Fruit fly (Drosophila melanogaster) whole organism, embryonic: ENCODE measurements around the gene CG1103.

Experiments used
- CG10147 ChIP-seq: fragments of 200-800 bp; sonication (Bioruptor generic); optimal IDR thresholded peaks from 2 replicates; lab custom pipeline; 2019; ENCODE audit warnings: missing biosample characterization, mild to moderate bottlenecking, missing genetic modification characterization, moderate library complexity
- CG10431 ChIP-seq: fragments of 200-800 bp; sonication (Bioruptor generic); optimal IDR thresholded peaks from 3 replicates; lab custom pipeline; 2018; ENCODE audit warnings: missing biosample characterization, mild to moderate bottlenecking, missing genetic modification characterization
- CG11398 ChIP-seq: fragments of 200-800 bp; sonication (Bioruptor generic); optimal IDR thresholded peaks from 2 replicates; lab custom pipeline; 2016; ENCODE audit warnings: missing biosample characterization, missing genetic modification characterization
- CG11456 ChIP-seq: fragments of 200-800 bp; sonication (Bioruptor generic); IDR thresholded peaks from 3 replicates; pipeline ENCODE4 v1.3.6; 2022; ENCODE audit warnings: missing biosample characterization, missing genetic modification characterization
- CG11723 ChIP-seq: fragments of 200-800 bp; sonication (Bioruptor generic); optimal IDR thresholded peaks from 2 replicates; lab custom pipeline; 2017; ENCODE audit warnings: missing biosample characterization, mild to moderate bottlenecking, missing genetic modification characterization
- CG12659 ChIP-seq: fragments of 200-800 bp; sonication (Bioruptor generic); optimal IDR thresholded peaks from 3 replicates; lab custom pipeline; 2017; ENCODE audit warnings: mild to moderate bottlenecking, missing biosample characterization, missing genetic modification reagents, missing genetic modification characterization
- CG14965 ChIP-seq: fragments of 200-800 bp; sonication (Bioruptor generic); optimal IDR thresholded peaks from 2 replicates; lab custom pipeline; 2016; ENCODE audit warnings: missing biosample characterization, missing genetic modification characterization, borderline replicate concordance
- CG1603 ChIP-seq: fragments of 200-800 bp; sonication (Bioruptor generic); optimal IDR thresholded peaks from 2 replicates; lab custom pipeline; 2019; ENCODE audit warnings: missing biosample characterization, mild to moderate bottlenecking, missing genetic modification characterization, moderate library complexity
- CG1647 ChIP-seq: fragments of 200-800 bp; sonication (Bioruptor generic); optimal IDR thresholded peaks from 3 replicates; lab custom pipeline; 2016; ENCODE audit warnings: missing biosample characterization, missing genetic modification characterization
- CG2678 ChIP-seq: fragments of 200-800 bp; sonication (Bioruptor generic); optimal IDR thresholded peaks from 3 replicates; lab custom pipeline; 2019; ENCODE audit warnings: missing biosample characterization, mild to moderate bottlenecking, missing genetic modification characterization, moderate library complexity
- CG2712 ChIP-seq: fragments of 200-800 bp; optimal IDR thresholded peaks from 3 replicates; lab custom pipeline; 2019; ENCODE audit warnings: missing biosample characterization, mild to moderate bottlenecking, missing genetic modification characterization, moderate library complexity
- CG33213 ChIP-seq: fragments of 200-800 bp; sonication (Bioruptor generic); optimal IDR thresholded peaks from 3 replicates; lab custom pipeline; 2016; ENCODE audit warnings: missing biosample characterization, missing genetic modification characterization
- CG4424 ChIP-seq: fragments of 200-800 bp; sonication (Bioruptor generic); optimal IDR thresholded peaks from 3 replicates; lab custom pipeline; 2016; ENCODE audit warnings: missing biosample characterization, missing genetic modification characterization
- CG6791 ChIP-seq: fragments of 200-800 bp; sonication (Bioruptor generic); IDR thresholded peaks from 3 replicates; pipeline ENCODE4 v1.3.6; 2022; ENCODE audit warnings: missing biosample characterization, missing genetic modification characterization; ENCODE audit not compliant: partially characterized antibody
- CG8089 ChIP-seq: fragments of 200-800 bp; sonication (Bioruptor generic); optimal IDR thresholded peaks from 3 replicates; lab custom pipeline; 2016; ENCODE audit warnings: missing biosample characterization, missing genetic modification characterization
- CG8290 ChIP-seq, 3 experiments: fragments of 200-800 bp; sonication (Bioruptor generic); optimal IDR thresholded peaks; 2 replicates each; lab custom pipeline; 2016 to 2019; ENCODE audit warnings: missing biosample characterization in 3 of 3, missing genetic modification characterization in 3 of 3, mild to moderate bottlenecking in 2 of 3, moderate library complexity in 1 of 3
- CG8944 ChIP-seq: fragments of 200-800 bp; sonication (Bioruptor generic); optimal IDR thresholded peaks from 3 replicates; lab custom pipeline; 2016; ENCODE audit warnings: missing biosample characterization, missing genetic modification characterization
- CG9932 ChIP-seq: fragments of 200-800 bp; sonication (Bioruptor generic); IDR thresholded peaks from 2 replicates; pipeline ENCODE4 v1.3.6; 2022; ENCODE audit warnings: missing biosample characterization, missing genetic modification characterization
- CoRest ChIP-seq: fragments of 200-800 bp; sonication (Bioruptor generic); optimal IDR thresholded peaks from 3 replicates; lab custom pipeline; 2018; ENCODE audit warnings: missing biosample characterization, mild to moderate bottlenecking, missing genetic modification characterization, moderate library complexity
- E2f1 ChIP-seq: fragments of 200-800 bp; sonication (Bioruptor generic); IDR thresholded peaks from 2 replicates; pipeline ENCODE4 v1.3.6; 2022; ENCODE audit warnings: missing biosample characterization, missing genetic modification characterization
- ERR ChIP-seq: fragments of 200-800 bp; sonication (Bioruptor generic); optimal IDR thresholded peaks from 2 replicates; lab custom pipeline; 2016; ENCODE audit warnings: missing biosample characterization, missing genetic modification characterization
- Ets97D ChIP-seq: fragments of 200-800 bp; sonication (Bioruptor generic); optimal IDR thresholded peaks from 3 replicates; lab custom pipeline; 2016; ENCODE audit warnings: missing biosample characterization, missing genetic modification characterization
- Gsc ChIP-seq: fragments of 200-800 bp; sonication (Bioruptor generic); IDR thresholded peaks from 2 replicates; pipeline ENCODE4 v1.3.6; 2022; ENCODE audit warnings: missing biosample characterization, missing genetic modification characterization
- Lhr ChIP-seq: fragments of 200-800 bp; sonication (Bioruptor generic); optimal IDR thresholded peaks from 3 replicates; lab custom pipeline; 2017; ENCODE audit warnings: mild to moderate bottlenecking, missing biosample characterization, missing genetic modification reagents, missing genetic modification characterization
- Oli ChIP-seq: fragments of 200-800 bp; sonication (Bioruptor generic); optimal IDR thresholded peaks from 2 replicates; lab custom pipeline; 2018; ENCODE audit warnings: missing biosample characterization, mild to moderate bottlenecking, missing genetic modification characterization, moderate library complexity
- Sry-β ChIP-seq: fragments of 200-800 bp; sonication (Bioruptor generic); optimal IDR thresholded peaks from 2 replicates; lab custom pipeline; 2018; ENCODE audit warnings: missing biosample characterization, mild to moderate bottlenecking, missing genetic modification characterization, moderate library complexity
- Trl ChIP-seq, 3 experiments: fragments of >200 bp in 2 of 3; fragments of 200-800 bp in 1 of 3; sonication (Bioruptor generic) in 1 of 3; optimal IDR thresholded peaks; 2 replicates in 1 of 3; 3 replicates in 2 of 3; lab custom pipeline; 2016 to 2017; ENCODE audit warnings: missing biosample characterization in 1 of 3, missing genetic modification characterization in 1 of 3
- Xbp1 ChIP-seq: fragments of 200-800 bp; sonication (Bioruptor generic); optimal IDR thresholded peaks from 3 replicates; lab custom pipeline; 2016; ENCODE audit warnings: missing biosample characterization, mild to moderate bottlenecking, missing genetic modification characterization
- abd-A ChIP-seq: fragments of 200-800 bp; sonication (Bioruptor generic); optimal IDR thresholded peaks from 3 replicates; lab custom pipeline; 2019; ENCODE audit warnings: missing biosample characterization, mild to moderate bottlenecking, missing genetic modification characterization, moderate library complexity
- aop ChIP-seq: fragments of 200-800 bp; sonication (Bioruptor generic); IDR thresholded peaks from 2 replicates; pipeline ENCODE4 v1.3.6; 2022; ENCODE audit warnings: missing biosample characterization, missing genetic modification characterization
- cad ChIP-seq: fragments of >200 bp; optimal IDR thresholded peaks from 2 replicates; lab custom pipeline; 2017; ENCODE audit warnings: missing biosample characterization, missing genetic modification characterization
- en ChIP-seq: fragments of 200-800 bp; sonication (Bioruptor generic); optimal IDR thresholded peaks from 2 replicates; lab custom pipeline; 2016; ENCODE audit warnings: missing biosample characterization, missing genetic modification characterization
- ewg ChIP-seq: fragments of 200-800 bp; sonication (Bioruptor generic); optimal IDR thresholded peaks from 3 replicates; lab custom pipeline; 2017; ENCODE audit warnings: mild to moderate bottlenecking, missing biosample characterization, missing genetic modification reagents, missing genetic modification characterization
- h ChIP-seq: fragments of >200 bp; optimal IDR thresholded peaks from 2 replicates; lab custom pipeline; 2017
- ken ChIP-seq: fragments of 200-800 bp; sonication (Bioruptor generic); IDR thresholded peaks from 3 replicates; pipeline ENCODE4 v1.3.6; 2022; ENCODE audit warnings: missing biosample characterization, missing genetic modification characterization
- klu ChIP-seq: fragments of 200-800 bp; sonication (Bioruptor generic); IDR thresholded peaks from 2 replicates; pipeline ENCODE4 v1.3.6; 2022; ENCODE audit warnings: missing biosample characterization, missing genetic modification characterization
- lmd ChIP-seq: fragments of 200-800 bp; sonication (Bioruptor generic); IDR thresholded peaks from 2 replicates; pipeline ENCODE4 v1.3.6; 2022; ENCODE audit warnings: missing biosample characterization, missing genetic modification characterization
- maf-S ChIP-seq: fragments of 200-800 bp; sonication (Bioruptor generic); optimal IDR thresholded peaks from 2 replicates; lab custom pipeline; 2016; ENCODE audit warnings: missing biosample characterization, missing genetic modification characterization
- nmo ChIP-seq: fragments of 200-800 bp; sonication (Bioruptor generic); optimal IDR thresholded peaks from 2 replicates; lab custom pipeline; 2018; ENCODE audit warnings: missing biosample characterization, mild to moderate bottlenecking, missing genetic modification characterization, moderate library complexity
- nom ChIP-seq: fragments of 200-800 bp; sonication (Bioruptor generic); optimal IDR thresholded peaks from 2 replicates; lab custom pipeline; 2017; ENCODE audit warnings: missing biosample characterization, missing genetic modification characterization, mild to moderate bottlenecking, moderate library complexity, missing genetic modification reagents
- odd ChIP-seq: fragments of 200-800 bp; sonication (Bioruptor generic); optimal IDR thresholded peaks from 2 replicates; lab custom pipeline; 2017; ENCODE audit warnings: missing biosample characterization, mild to moderate bottlenecking, missing genetic modification characterization
- org-1 ChIP-seq: fragments of 200-800 bp; sonication (Bioruptor generic); optimal IDR thresholded peaks from 2 replicates; lab custom pipeline; 2017; ENCODE audit warnings: missing biosample characterization, missing genetic modification characterization
- pho ChIP-seq: fragments of 200-800 bp; sonication (Bioruptor generic); optimal IDR thresholded peaks from 2 replicates; lab custom pipeline; 2016; ENCODE audit warnings: missing biosample characterization, missing genetic modification characterization
- psq ChIP-seq: fragments of 200-800 bp; sonication (Bioruptor generic); optimal IDR thresholded peaks from 2 replicates; lab custom pipeline; 2017; ENCODE audit warnings: missing biosample characterization, missing genetic modification characterization
- pzg ChIP-seq: fragments of 200-800 bp; sonication (Bioruptor generic); optimal IDR thresholded peaks from 3 replicates; lab custom pipeline; 2018; ENCODE audit warnings: missing biosample characterization, mild to moderate bottlenecking, missing genetic modification characterization, moderate library complexity
- sc ChIP-seq, 3 experiments: fragments of >200 bp in 2 of 3; fragments of 200-800 bp in 1 of 3; sonication (Bioruptor generic) in 1 of 3; optimal IDR thresholded peaks; 2 replicates in 2 of 3; 3 replicates in 1 of 3; lab custom pipeline; 2017; ENCODE audit warnings: mild to moderate bottlenecking in 1 of 3, missing biosample characterization in 1 of 3, missing genetic modification characterization in 1 of 3, missing genetic modification reagents in 1 of 3
- slbo ChIP-seq: fragments of 200-800 bp; sonication (Bioruptor generic); IDR thresholded peaks from 2 replicates; pipeline ENCODE4 v1.3.6; 2022; ENCODE audit warnings: missing biosample characterization, missing genetic modification characterization
- tgo ChIP-seq: fragments of 200-800 bp; sonication (Bioruptor generic); IDR thresholded peaks from 3 replicates; pipeline ENCODE4 v1.3.6; 2022; ENCODE audit warnings: missing biosample characterization, missing genetic modification characterization
- wek ChIP-seq: fragments of 200-800 bp; sonication (Bioruptor generic); optimal IDR thresholded peaks from 3 replicates; lab custom pipeline; 2018; ENCODE audit warnings: missing biosample characterization, mild to moderate bottlenecking, missing genetic modification characterization, moderate library complexity
- zen ChIP-seq: fragments of 200-800 bp; sonication (Bioruptor generic); optimal IDR thresholded peaks from 3 replicates; lab custom pipeline; 2018; ENCODE audit warnings: missing biosample characterization, mild to moderate bottlenecking, missing genetic modification characterization, moderate library complexity

The CG1103 gene

dm6 chr3R:4387490-4387889, 49.9 kb downstream of the CG1103 start, which contains the start of gene tub (continued):
- TF ChIP-seq CG33213 = peak; percentile 14
- TF ChIP-seq Gsc = no peak
- peak; percentile 67 for TF ChIP-seq zen
- TF ChIP-seq h (lab: Kevin White, UChicago) = no peak
- peak; percentile 74 for TF ChIP-seq Sry-β (GFP tag; lab: Kevin White, UChicago)
- TF ChIP-seq klu (GFP tag; lab: Robert Waterston, UW) = no peak
- no peak for TF ChIP-seq en (GFP tag; lab: Kevin White, UChicago)
- peak; percentile 77 for TF ChIP-seq CG1603
- peak; percentile 62 for TF ChIP-seq Lhr (GFP tag; lab: Kevin White, UChicago)
- peak; percentile 30 for TF ChIP-seq CG8290 (GFP tag; optimal IDR thresholded peaks at IDR 0.05; lab: Kevin White, UChicago)
- peak in 1 of 2 experiments; percentile 82 for TF ChIP-seq CG8290 (tag; optimal IDR thresholded peaks at IDR 0.05; lab: Kevin White, UChicago)
- TF ChIP-seq psq (GFP tag; lab: Kevin White, UChicago) = peak; percentile 32
- no peak for TF ChIP-seq sc (optimal IDR thresholded peaks at IDR 0.05; lab: Kevin White, UChicago)
- no peak for TF ChIP-seq sc (GFP tag; optimal IDR thresholded peaks at IDR 0.05; lab: Kevin White, UChicago)
- TF ChIP-seq CG11456 (GFP tag; lab: Robert Waterston, UW) = no peak; the same call in none of the 3 replicates
- no peak for TF ChIP-seq CG1647 (GFP tag; lab: Kevin White, UChicago)
- no peak for TF ChIP-seq aop
- no peak for TF ChIP-seq tgo (GFP tag; lab: Robert Waterston, UW)
- TF ChIP-seq CG10147 (GFP tag; lab: Kevin White, UChicago) = no peak
- no peak for TF ChIP-seq CG11723 (GFP tag; lab: Kevin White, UChicago)
- TF ChIP-seq org-1 = no peak
- peak; percentile 34 for TF ChIP-seq CG4424 (GFP tag; lab: Kevin White, UChicago)
- TF ChIP-seq CG6791 (GFP tag; lab: Robert Waterston, UW) = no peak
- peak; percentile 66 for TF ChIP-seq slbo (GFP tag; lab: Robert Waterston, UW)
- peak; percentile 98 for TF ChIP-seq wek (GFP tag; lab: Kevin White, UChicago)
- TF ChIP-seq CG8944 (GFP tag; lab: Kevin White, UChicago) = peak; percentile 22
- TF ChIP-seq Oli (tag; lab: Kevin White, UChicago) = no peak
- no peak for TF ChIP-seq CG9932 (GFP tag; lab: Robert Waterston, UW)
- TF ChIP-seq CG14965 (GFP tag; lab: Kevin White, UChicago) = no peak
- TF ChIP-seq nom (GFP tag; lab: Kevin White, UChicago) = peak; percentile 13
- peak in 1 of 2 experiments; percentile 7 for TF ChIP-seq Trl (optimal IDR thresholded peaks at IDR 0.05; lab: Kevin White, UChicago)
- TF ChIP-seq Trl (GFP tag; optimal IDR thresholded peaks at IDR 0.05; lab: Kevin White, UChicago) = peak; percentile 10
- peak; percentile 12 for TF ChIP-seq maf-S (GFP tag; lab: Kevin White, UChicago)
- peak; percentile 84 for TF ChIP-seq CG12659 (GFP tag; lab: Kevin White, UChicago)
- TF ChIP-seq CG2678 (tag; lab: Kevin White, UChicago) = no peak
- TF ChIP-seq lmd (GFP tag; lab: Robert Waterston, UW) = peak; percentile 38; the same call in 1 of the 2 replicates
- peak; percentile 66 for TF ChIP-seq Ets97D (GFP tag; lab: Kevin White, UChicago)
- TF ChIP-seq CG2712 (tag; lab: Kevin White, UChicago) = peak; percentile 56
- TF ChIP-seq E2f1 (GFP tag; lab: Robert Waterston, UW) = no peak
- peak; percentile 1 for TF ChIP-seq CG8089
- peak; percentile 49 for TF ChIP-seq CoRest (tag; lab: Kevin White, UChicago)
- peak; percentile 35 for TF ChIP-seq ewg (GFP tag; lab: Kevin White, UChicago)
- TF ChIP-seq nmo (GFP tag; lab: Kevin White, UChicago) = peak; percentile 48
- TF ChIP-seq pho (GFP tag; lab: Kevin White, UChicago) = peak; percentile 15
- TF ChIP-seq Xbp1 (GFP tag; lab: Kevin White, UChicago) = peak; percentile 63
- TF ChIP-seq abd-A (tag; lab: Kevin White, UChicago) = no peak
- peak; percentile 40 for TF ChIP-seq odd (GFP tag; lab: Kevin White, UChicago)
- peak; percentile 87 for TF ChIP-seq pzg
- TF ChIP-seq ERR (GFP tag; lab: Kevin White, UChicago) = no peak
- TF ChIP-seq cad (GFP tag; lab: Kevin White, UChicago) = no peak
- TF ChIP-seq ken = no peak; the same call in 2 of the 3 replicates
- peak; percentile 91 for TF ChIP-seq CG10431 (GFP tag; lab: Kevin White, UChicago)
- TF ChIP-seq CG11398 (GFP tag; lab: Kevin White, UChicago) = peak; percentile 30
